Fruit fly (Drosophila melanogaster): ENCODE data around the gene CG32500.
A peak's percentile ranks its signal among the peaks of the same experiment; 100 is the strongest.

CG32500 gene

DNA sequence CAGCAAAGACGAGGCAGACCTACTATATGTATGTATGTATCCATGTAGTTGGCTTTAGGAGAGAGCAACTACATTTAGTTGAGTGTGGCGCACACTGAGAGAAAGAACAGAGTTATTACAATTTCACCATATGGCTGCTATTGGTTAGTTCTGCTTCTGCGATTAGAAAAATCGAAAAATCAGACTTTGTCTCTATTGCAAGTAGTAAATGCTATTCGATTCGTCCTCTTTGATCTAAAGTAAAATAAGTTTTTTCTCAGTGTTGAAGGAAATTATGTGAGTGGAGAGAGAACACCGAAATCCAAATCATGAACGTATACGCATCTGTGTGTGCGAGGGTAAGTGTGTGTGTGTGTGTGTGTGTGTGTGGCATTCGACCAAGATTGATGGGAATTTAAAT is 29.6 kb downstream of the CG32500 start (continued):
- TF ChIP-seq CoRest (tag; optimal IDR thresholded peaks at IDR 0.05) (peak; percentile 85), pita (GFP tag; optimal IDR thresholded peaks at IDR 0.05) (no peak), CG3065 (GFP tag; optimal IDR thresholded peaks at IDR 0.05) (peak; percentile 44), CrebB (tag; optimal IDR thresholded peaks at IDR 0.05) (peak; percentile 51), CG18599 (GFP tag; optimal IDR thresholded peaks at IDR 0.05) (peak; percentile 76), insv (GFP tag; optimal IDR thresholded peaks at IDR 0.05) (no peak), Side (GFP tag; optimal IDR thresholded peaks at IDR 0.05) (peak; percentile 73), nom (GFP tag; optimal IDR thresholded peaks at IDR 0.05) (peak; percentile 54), Xrp1 (GFP tag; IDR thresholded peaks at IDR 0.05) (peak; percentile 92), pho (GFP tag; optimal IDR thresholded peaks at IDR 0.05) (peak; percentile 38), CG6272 (GFP tag; IDR thresholded peaks at IDR 0.05) (peak; percentile 83), CG32532 (GFP tag; IDR thresholded peaks at IDR 0.05) (peak; percentile 54; the same call in 1 of the 2 replicates), CG5245 (GFP tag; optimal IDR thresholded peaks at IDR 0.05) (peak; percentile 83), ato (GFP tag; IDR thresholded peaks at IDR 0.05; ENCODE audit: partially characterized antibody) (no peak), bowl (GFP tag; IDR thresholded peaks at IDR 0.05) (0 out of 2 replicates have a peak, but pooled peaks have one; percentile 46), bigmax (GFP tag; optimal IDR thresholded peaks at IDR 0.05) (peak; percentile 12), Dfd (GFP tag; optimal IDR thresholded peaks at IDR 0.05) (no peak), ken (GFP tag; IDR thresholded peaks at IDR 0.05) (peak; percentile 82), kni (GFP tag; optimal IDR thresholded peaks at IDR 0.05) (no peak), Med (GFP tag) (peak; percentile 96), CG3847 (GFP tag; IDR thresholded peaks at IDR 0.05) (peak; percentile 64), CG31224 (GFP tag; IDR thresholded peaks at IDR 0.05) (peak; percentile 50; the same call in 1 of the 2 replicates), exex (tag; optimal IDR thresholded peaks at IDR 0.05) (no peak), jumu (GFP tag; optimal IDR thresholded peaks at IDR 0.05) (peak; percentile 84), E2f1 (GFP tag; IDR thresholded peaks at IDR 0.05) (peak; percentile 73), Nf-YC (tag; optimal IDR thresholded peaks at IDR 0.05) (peak; percentile 39), CG42726 (GFP tag; IDR thresholded peaks at IDR 0.05; ENCODE audit: partially characterized antibody) (no peak), CG15073 (GFP tag; optimal IDR thresholded peaks at IDR 0.05) (peak; percentile 13), CG2678 (tag; optimal IDR thresholded peaks at IDR 0.05) (peak; percentile 86), wek (GFP tag; optimal IDR thresholded peaks at IDR 0.05) (peak; percentile 18), ap (GFP tag; IDR thresholded peaks at IDR 0.05) (peak; percentile 78), Tbp (GFP tag; optimal IDR thresholded peaks at IDR 0.05) (no peak), tio (GFP tag; optimal IDR thresholded peaks at IDR 0.05) (peak; percentile 65), Poxn (GFP tag; IDR thresholded peaks at IDR 0.05) (no peak), CG8359 (GFP tag; optimal IDR thresholded peaks at IDR 0.05; ENCODE audit: borderline replicate concordance) (peak; percentile 67), Dip2 (GFP tag; IDR thresholded peaks at IDR 0.05) (no peak), CG2712 (tag; optimal IDR thresholded peaks at IDR 0.05) (peak; percentile 95), CG16779 (GFP tag; IDR thresholded peaks at IDR 0.05) (no peak), CG2875 (GFP tag; optimal IDR thresholded peaks at IDR 0.05) (peak; percentile 76), ara (GFP tag; IDR thresholded peaks at IDR 0.05) (peak; percentile 92), Adf1 (GFP tag; IDR thresholded peaks at IDR 0.05) (no peak), mirr (GFP tag; optimal IDR thresholded peaks at IDR 0.05) (no peak), eyg (GFP tag; optimal IDR thresholded peaks at IDR 0.05) (peak; percentile 62), disco-r (GFP tag; optimal IDR thresholded peaks at IDR 0.05) (peak; percentile 52), dpn (GFP tag; optimal IDR thresholded peaks at IDR 0.05) (peak; percentile 78 to 83), Asciz (GFP tag; optimal IDR thresholded peaks at IDR 0.05) (peak; percentile 78), CG10543 (GFP tag; optimal IDR thresholded peaks at IDR 0.05) (no peak), CG11560 (tag; IDR thresholded peaks at IDR 0.05) (peak; percentile 72; the same call in 2 of the 3 replicates), org-1 (GFP tag; optimal IDR thresholded peaks at IDR 0.05) (peak; percentile 76), CG12299 (tag; optimal IDR thresholded peaks at IDR 0.05) (peak; percentile 54), br (optimal IDR thresholded peaks at IDR 0.05) (no peak), CG31365 (tag; optimal IDR thresholded peaks at IDR 0.05) (peak; percentile 33)

Measured in whole organism, embryonic.